Worm (Caenorhabditis elegans): ENCODE data around the gene C45H4.14.

The C45H4.14 gene

DNA sequence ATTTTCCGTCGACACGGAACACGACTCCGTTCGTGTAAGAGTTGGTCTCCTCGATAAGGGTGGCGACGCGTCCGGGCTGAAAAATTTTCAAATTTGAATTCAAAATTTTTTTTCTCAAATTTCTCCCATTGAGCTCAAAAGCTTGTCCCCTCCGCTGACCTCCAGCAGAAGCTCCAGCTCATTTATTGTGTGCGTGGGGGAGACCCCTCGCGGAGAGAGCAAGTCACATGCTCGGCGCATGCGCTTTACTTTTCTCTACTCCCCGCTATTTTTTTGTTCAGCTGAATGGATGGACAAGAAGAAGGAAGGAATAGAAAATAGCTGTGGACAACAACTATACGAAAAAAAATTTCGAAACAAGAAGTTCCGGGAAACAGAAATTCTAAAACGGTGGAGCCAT is 25.7 kb downstream of the C45H4.14 start (continued):
- TF ChIP-seq pha-4 (tag; optimal IDR thresholded peaks at IDR 0.05) (peak; percentile 50), ztf-11 (tag; optimal IDR thresholded peaks at IDR 0.05) (no peak), nhr-237 (tag; optimal IDR thresholded peaks at IDR 0.05) (no peak), snpc-4 (tag; optimal IDR thresholded peaks at IDR 0.05) (peak; percentile 50)

DNA sequence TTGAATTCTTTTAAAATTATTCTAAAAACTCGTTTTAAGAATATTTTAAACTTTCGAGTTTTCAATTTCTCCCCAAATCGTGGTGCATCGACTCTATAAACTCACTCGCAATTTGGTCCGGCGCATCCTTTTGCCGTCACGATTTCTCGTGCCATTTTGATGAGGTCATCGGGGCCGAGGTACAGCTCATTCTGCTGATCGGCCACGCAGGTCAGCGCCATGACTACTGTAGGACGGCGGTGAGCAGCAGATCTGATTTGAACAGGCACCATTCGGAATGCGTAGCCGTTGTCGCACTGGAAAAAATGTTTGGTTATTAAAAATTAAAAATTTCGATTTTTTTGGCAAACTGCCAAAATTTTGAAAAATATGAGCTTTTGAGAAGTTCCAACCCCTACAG is 26.6 kb downstream of the C45H4.14 start:
- TF ChIP-seq ztf-4 (tag; optimal IDR thresholded peaks at IDR 0.05) = no peak
- TF ChIP-seq elt-1 (tag; optimal IDR thresholded peaks at IDR 0.05) = no peak
- TF ChIP-seq hmg-11 (tag; optimal IDR thresholded peaks at IDR 0.05) = peak; percentile 12
- no peak for TF ChIP-seq nhr-76 (tag; optimal IDR thresholded peaks at IDR 0.05)
- no peak for TF ChIP-seq eor-1 (tag; optimal IDR thresholded peaks at IDR 0.05)
- TF ChIP-seq nhr-77 (tag; optimal IDR thresholded peaks at IDR 0.05) = no peak
- no peak for TF ChIP-seq egl-27 (tag; optimal IDR thresholded peaks at IDR 0.05)
- no peak for TF ChIP-seq daf-12 (tag; optimal IDR thresholded peaks at IDR 0.05)

DNA sequence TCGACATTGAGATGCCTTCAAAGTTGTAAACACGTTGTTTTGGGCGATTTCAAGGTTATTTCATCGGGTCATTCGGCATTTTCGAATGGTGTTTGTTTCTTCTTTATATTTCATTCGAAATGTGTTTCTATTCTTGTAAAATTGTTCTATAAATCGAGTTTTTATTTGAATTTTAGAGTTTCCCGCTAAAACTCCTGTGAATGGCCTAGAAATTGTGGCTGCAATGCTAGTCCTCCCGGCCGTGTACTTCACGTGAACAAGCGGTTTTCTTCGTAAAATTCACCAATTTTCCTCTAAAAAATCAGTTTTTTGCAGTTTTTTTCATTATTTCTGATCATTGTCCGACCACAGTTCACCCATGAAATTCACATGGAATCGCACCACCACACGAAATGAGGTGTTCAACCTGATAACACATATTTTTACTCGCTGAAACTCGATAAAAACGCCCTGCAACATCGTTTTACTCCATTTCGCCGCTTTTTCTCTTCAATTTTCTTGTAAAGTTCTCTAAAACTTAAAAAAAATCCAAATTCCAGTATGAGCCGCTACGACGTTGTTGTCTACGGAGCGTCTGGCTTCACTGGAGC is 32.1 kb downstream of the C45H4.14 start, which contains the start of gene ldp-1:
Gene ldp-1, plus strand, starts transcription at position 540 of the 590 bp plus-strand sequence.
- TF ChIP-seq unc-39 (tag; optimal IDR thresholded peaks at IDR 0.05) (no peak), aly-2 (tag; optimal IDR thresholded peaks at IDR 0.05) (no peak), lin-39 (tag; optimal IDR thresholded peaks at IDR 0.05) (no peak), mml-1 (tag; optimal IDR thresholded peaks at IDR 0.05) (no peak), zag-1 (tag; optimal IDR thresholded peaks at IDR 0.05) (no peak), elt-3 (tag; optimal IDR thresholded peaks at IDR 0.05) (no peak), ztf-11 (tag; optimal IDR thresholded peaks at IDR 0.05) (no peak), sea-2 (GFP tag; optimal IDR thresholded peaks at IDR 0.05) (no peak), ceh-16 (tag; optimal IDR thresholded peaks at IDR 0.05) (no peak), R02D3.7 (tag; optimal IDR thresholded peaks at IDR 0.05) (peak; percentile 6), nhr-23 (tag; optimal IDR thresholded peaks at IDR 0.05) (peak; percentile 55), nhr-43 (tag; optimal IDR thresholded peaks at IDR 0.05; ENCODE audit: poor library complexity, severe bottlenecking) (peak; percentile 83), ceh-82 (tag; optimal IDR thresholded peaks at IDR 0.05) (no peak), snpc-4 (tag; optimal IDR thresholded peaks at IDR 0.05) (peak; percentile 30), eor-1 (tag; optimal IDR thresholded peaks at IDR 0.05) (peak in 1 of 2 experiments; percentile 44), jun-1 (tag; optimal IDR thresholded peaks at IDR 0.05) (no peak), ceh-9 (tag; optimal IDR thresholded peaks at IDR 0.05) (no peak), fkh-10 (GFP tag; optimal IDR thresholded peaks at IDR 0.05) (peak; percentile 4), egl-27 (tag; optimal IDR thresholded peaks at IDR 0.05) (no peak), ama-1 (optimal IDR thresholded peaks at IDR 0.05) (no peak), ceh-28 (tag; optimal IDR thresholded peaks at IDR 0.05) (no peak), ZK546.5 (tag; optimal IDR thresholded peaks at IDR 0.05) (no peak), nhr-28 (tag; optimal IDR thresholded peaks at IDR 0.05) (no peak), ztf-4 (tag; optimal IDR thresholded peaks at IDR 0.05) (no peak), nhr-11 (tag; optimal IDR thresholded peaks at IDR 0.05) (no peak), daf-12 (tag; optimal IDR thresholded peaks at IDR 0.05) (no peak), lsy-12 (tag; optimal IDR thresholded peaks at IDR 0.05) (peak; percentile 66), nhr-237 (tag; optimal IDR thresholded peaks at IDR 0.05) (no peak), lin-15B (tag; optimal IDR thresholded peaks at IDR 0.05) (peak; percentile 73), unc-62 (GFP tag; optimal IDR thresholded peaks at IDR 0.05) (no peak), nfya-1 (tag; optimal IDR thresholded peaks at IDR 0.05; ENCODE audit: insufficient read depth) (peak; percentile 65), pqm-1 (tag; optimal IDR thresholded peaks at IDR 0.05) (peak; percentile 25), mdl-1 (tag; optimal IDR thresholded peaks at IDR 0.05) (no peak), elt-2 (tag; optimal IDR thresholded peaks at IDR 0.05) (no peak), hmg-11 (tag; optimal IDR thresholded peaks at IDR 0.05) (no peak), nhr-76 (tag; optimal IDR thresholded peaks at IDR 0.05) (no peak), elt-1 (tag; optimal IDR thresholded peaks at IDR 0.05) (no peak), nhr-67 (tag; optimal IDR thresholded peaks at IDR 0.05) (no peak), tbx-2 (tag; optimal IDR thresholded peaks at IDR 0.05) (no peak), pha-4 (tag; optimal IDR thresholded peaks at IDR 0.05) (peak; percentile 57), fkh-2 (tag; optimal IDR thresholded peaks at IDR 0.05) (no peak), nhr-77 (tag; optimal IDR thresholded peaks at IDR 0.05) (no peak), fos-1 (tag; optimal IDR thresholded peaks at IDR 0.05) (no peak), skn-1 (tag; optimal IDR thresholded peaks at IDR 0.05) (no peak), nhr-12 (tag; optimal IDR thresholded peaks at IDR 0.05) (no peak), egl-5 (tag; optimal IDR thresholded peaks at IDR 0.05) (no peak), nhr-25 (tag; optimal IDR thresholded peaks at IDR 0.05) (peak; percentile 32)

All from whole organism, L3 larva.